Worm (Caenorhabditis elegans) whole organism, L1 larva: Measurements from ENCODE around the gene bgnt-1.5.
A peak's percentile ranks its signal among the peaks of the same experiment; 100 is the strongest.

Source experiments
- C16A3.4 ChIP-seq: fragments of 150-350 bp; optimal IDR thresholded peaks from 2 replicates; lab custom pipeline; 2014; ENCODE audit warnings: missing biosample characterization, missing genetic modification characterization
- C34B4.2 ChIP-seq: sonication (generic microtip); optimal IDR thresholded peaks from 2 replicates; lab custom pipeline; 2017; ENCODE audit warnings: mild to moderate bottlenecking, missing genetic modification characterization, missing compliant biosample characterization
- Y116A8C.19 ChIP-seq: sonication (generic microtip); optimal IDR thresholded peaks from 2 replicates; lab custom pipeline; 2016; ENCODE audit warnings: missing compliant biosample characterization, missing genetic modification characterization, borderline replicate concordance
- alr-1 ChIP-seq: fragments of 200-800 bp; sonication (Bioruptor generic); optimal IDR thresholded peaks from 2 replicates; lab custom pipeline; 2018; ENCODE audit warnings: borderline replicate concordance, mild to moderate bottlenecking, missing genetic modification characterization, missing compliant biosample characterization
- blmp-1 ChIP-seq: fragments of 150-350 bp; optimal IDR thresholded peaks from 2 replicates; lab custom pipeline; 2014; ENCODE audit warnings: missing biosample characterization, missing genetic modification characterization
- ceh-82 ChIP-seq, 3 experiments: fragments of 150-350 bp in 1 of 3; sonication (generic microtip) in 2 of 3; optimal IDR thresholded peaks; 2 replicates each; lab custom pipeline; 2014 to 2017; ENCODE audit warnings: missing biosample characterization in 3 of 3, missing genetic modification characterization in 3 of 3
- dsc-1 ChIP-seq: sonication (generic microtip); optimal IDR thresholded peaks from 2 replicates; lab custom pipeline; 2016; ENCODE audit warnings: mild to moderate bottlenecking, missing genetic modification characterization, missing compliant biosample characterization
- efl-1 ChIP-seq, 4 experiments: fragments of 150-350 bp; optimal IDR thresholded peaks in 3 of 4; peaks in 1 of 4; 1 replicate in 1 of 4; 2 replicates in 3 of 4; lab custom pipeline; 2014; ENCODE audit warnings: missing biosample characterization in 2 of 4, missing genetic modification characterization in 2 of 4, missing genetic modification reagents in 2 of 4
- efl-3 ChIP-seq: fragments of 200-800 bp; sonication (Bioruptor generic); optimal IDR thresholded peaks from 2 replicates; lab custom pipeline; 2018; ENCODE audit warnings: mild to moderate bottlenecking, missing genetic modification characterization, missing compliant biosample characterization
- egl-13 ChIP-seq: sonication (generic microtip); optimal IDR thresholded peaks from 2 replicates; lab custom pipeline; 2016; ENCODE audit warnings: missing genotype, missing genetic modification reagents, missing genetic modification characterization, missing compliant biosample characterization
- elt-2 ChIP-seq: sonication (generic microtip); optimal IDR thresholded peaks from 2 replicates; lab custom pipeline; 2016; ENCODE audit warnings: missing genetic modification characterization, mild to moderate bottlenecking, inconsistent platforms, missing compliant biosample characterization, missing genetic modification reagents
- elt-3 ChIP-seq, 6 experiments: fragments of 150-350 bp in 1 of 6; sonication (generic microtip); optimal IDR thresholded peaks; 2 replicates each; lab custom pipeline; 2017 to 2018; ENCODE audit warnings: missing biosample characterization in 6 of 6, missing genetic modification characterization in 6 of 6, inconsistent platforms in 1 of 6
- fkh-4 ChIP-seq: sonication (generic microtip); optimal IDR thresholded peaks from 2 replicates; lab custom pipeline; 2016; ENCODE audit warnings: missing compliant biosample characterization, missing genetic modification characterization, borderline replicate concordance
- fos-1 ChIP-seq: fragments of 150-350 bp; optimal IDR thresholded peaks from 2 replicates; lab custom pipeline; 2014; ENCODE audit warnings: missing biosample characterization, missing genetic modification characterization
- grh-1 ChIP-seq: fragments of 200-800 bp; sonication (Bioruptor generic); IDR thresholded peaks from 2 replicates; pipeline ENCODE4 v1.3.6; 2022; ENCODE audit warnings: missing genetic modification reagents, missing genetic modification characterization, missing compliant biosample characterization
- jun-1 ChIP-seq: fragments of 150-350 bp; optimal IDR thresholded peaks from 2 replicates; lab custom pipeline; 2014; ENCODE audit warnings: missing biosample characterization, missing genetic modification reagents, missing genetic modification characterization
- lin-13 ChIP-seq: fragments of 150-350 bp; optimal IDR thresholded peaks from 2 replicates; lab custom pipeline; 2014; ENCODE audit warnings: missing biosample characterization, missing genetic modification reagents, missing genetic modification characterization
- lin-14 ChIP-seq: fragments of 200-800 bp; sonication (Bioruptor generic); optimal IDR thresholded peaks from 2 replicates; lab custom pipeline; 2018; ENCODE audit warnings: mild to moderate bottlenecking, missing genetic modification characterization, moderate library complexity, missing compliant biosample characterization
- lin-39 ChIP-seq: fragments of 150-350 bp; optimal IDR thresholded peaks from 2 replicates; lab custom pipeline; 2014; ENCODE audit warnings: missing biosample characterization, missing genetic modification reagents, missing genetic modification characterization
- lir-3 ChIP-seq: sonication (generic microtip); optimal IDR thresholded peaks from 2 replicates; lab custom pipeline; 2016; ENCODE audit warnings: mild to moderate bottlenecking, missing genetic modification characterization, moderate library complexity, missing compliant biosample characterization; ENCODE audit not compliant: poor library complexity
- mep-1 ChIP-seq: fragments of 150-350 bp; optimal IDR thresholded peaks from 2 replicates; lab custom pipeline; 2014; ENCODE audit warnings: missing biosample characterization, missing genetic modification characterization
- nhr-12 ChIP-seq: sonication (generic microtip); optimal IDR thresholded peaks from 2 replicates; lab custom pipeline; 2017; ENCODE audit warnings: missing biosample characterization, missing genetic modification characterization
- nhr-19 ChIP-seq: fragments of 200-800 bp; sonication (Bioruptor generic); conservative IDR thresholded peaks from 2 replicates; pipeline ENCODE4 v1.3.6; 2022; ENCODE audit warnings: missing genetic modification characterization, missing compliant biosample characterization
- nhr-20 ChIP-seq: sonication (generic microtip); optimal IDR thresholded peaks from 2 replicates; lab custom pipeline; 2016; ENCODE audit warnings: mild to moderate bottlenecking, missing genetic modification characterization, missing compliant biosample characterization
- nhr-237 ChIP-seq: fragments of 150-350 bp; optimal IDR thresholded peaks from 2 replicates; lab custom pipeline; 2014; ENCODE audit warnings: missing biosample characterization, missing genetic modification characterization
- nhr-71 ChIP-seq: sonication (generic microtip); optimal IDR thresholded peaks from 2 replicates; lab custom pipeline; 2016; ENCODE audit warnings: mild to moderate bottlenecking, missing genetic modification characterization, moderate library complexity, missing compliant biosample characterization
- nhr-77 ChIP-seq: fragments of 150-350 bp; optimal IDR thresholded peaks from 2 replicates; lab custom pipeline; 2014; ENCODE audit warnings: missing biosample characterization, missing genetic modification characterization
- nhr-84 ChIP-seq: sonication (generic microtip); optimal IDR thresholded peaks from 2 replicates; lab custom pipeline; 2017; ENCODE audit warnings: missing biosample characterization, missing genetic modification characterization
- nhr-90 ChIP-seq: sonication (generic microtip); optimal IDR thresholded peaks from 2 replicates; lab custom pipeline; 2016; ENCODE audit warnings: mild to moderate bottlenecking, missing genetic modification characterization, missing compliant biosample characterization; ENCODE audit not compliant: poor library complexity
- pag-3 ChIP-seq: sonication (generic microtip); optimal IDR thresholded peaks from 2 replicates; lab custom pipeline; 2017; ENCODE audit warnings: missing genetic modification characterization, mild to moderate bottlenecking, missing compliant biosample characterization, antibody characterized with exemption, borderline replicate concordance; ENCODE audit not compliant: insufficient read depth
- pax-3 ChIP-seq: fragments of 200-800 bp; sonication (Bioruptor generic); optimal IDR thresholded peaks from 2 replicates; lab custom pipeline; 2018; ENCODE audit warnings: mild to moderate bottlenecking, missing genetic modification characterization, moderate library complexity, missing compliant biosample characterization
- rnt-1 ChIP-seq: sonication (generic microtip); optimal IDR thresholded peaks from 2 replicates; lab custom pipeline; 2016; ENCODE audit warnings: mild to moderate bottlenecking, missing genetic modification characterization, moderate library complexity, missing compliant biosample characterization
- skn-1 ChIP-seq: fragments of 150-350 bp; optimal IDR thresholded peaks from 2 replicates; lab custom pipeline; 2014; ENCODE audit warnings: missing biosample characterization, missing genetic modification characterization
- snpc-4 ChIP-seq: fragments of 150-350 bp; optimal IDR thresholded peaks from 2 replicates; lab custom pipeline; 2014; ENCODE audit warnings: missing biosample characterization, missing genetic modification characterization
- snu-23 ChIP-seq: sonication (generic microtip); optimal IDR thresholded peaks from 2 replicates; lab custom pipeline; 2016; ENCODE audit warnings: missing genetic modification characterization, missing compliant biosample characterization
- sox-4 ChIP-seq: sonication (generic microtip); optimal IDR thresholded peaks from 2 replicates; lab custom pipeline; 2016; ENCODE audit warnings: missing genetic modification characterization, missing compliant biosample characterization
- swsn-7 ChIP-seq: sonication (generic microtip); optimal IDR thresholded peaks from 2 replicates; lab custom pipeline; 2016; ENCODE audit warnings: missing genetic modification characterization, missing compliant biosample characterization
- tlp-1 ChIP-seq: fragments of 150-350 bp; optimal IDR thresholded peaks from 2 replicates; lab custom pipeline; 2014; ENCODE audit warnings: missing biosample characterization, missing genetic modification characterization
- unc-86 ChIP-seq: sonication (generic microtip); optimal IDR thresholded peaks from 2 replicates; lab custom pipeline; 2016; ENCODE audit warnings: missing genetic modification characterization, missing compliant biosample characterization
- zip-4 ChIP-seq: fragments of 200-800 bp; sonication (Bioruptor generic); optimal IDR thresholded peaks from 2 replicates; lab custom pipeline; 2018; ENCODE audit warnings: mild to moderate bottlenecking, missing genetic modification characterization, moderate library complexity, missing compliant biosample characterization

Gene bgnt-1.5

ce11 chrX:13262195-13262594, 30.0 kb upstream of the bgnt-1.5 start, which contains the start of gene K09A11.1:
Gene K09A11.1 (plus strand): TSS chrX:13262495.
- TF ChIP-seq snu-23 (GFP tag; lab: Kevin White, UChicago): no peak

ce11 chrX:13261037-13261592, 29.0 kb upstream of the bgnt-1.5 start:
- TF ChIP-seq nhr-71 (tag; lab: Kevin White, UChicago) (peak; percentile 8), elt-2 (tag; lab: Kevin White, UChicago) (peak; percentile 0), snpc-4 (tag; lab: Kevin White, UChicago) (peak; percentile 11)

ce11 chrX:13257577-13257976, 25.4 kb upstream of the bgnt-1.5 start, which contains the start of gene K08H2.10:
Gene K08H2.10 (plus strand): TSS chrX:13257806.
- peak; percentile 77 for TF ChIP-seq tlp-1
- TF ChIP-seq efl-1 (optimal IDR thresholded peaks at IDR 0.05; lab: Kevin White, UChicago): no peak
- TF ChIP-seq efl-1 (GFP tag; optimal IDR thresholded peaks at IDR 0.05 in 1 of 2; lab: Kevin White, UChicago): peak in 1 of 2 experiments; percentile 41
- no peak for TF ChIP-seq nhr-12
- no peak for TF ChIP-seq Y116A8C.19 (tag; lab: Kevin White, UChicago)
- TF ChIP-seq elt-2 (tag; lab: Kevin White, UChicago): peak; percentile 82

ce11 chrX:13251914-13252434, 19.8 kb upstream of the bgnt-1.5 start, which contains the start of gene nhr-32:
Gene nhr-32 (plus strand): TSS chrX:13251964.
- TF ChIP-seq nhr-19 (GFP tag; lab: Robert Waterston, UW) (no peak), jun-1 (no peak), nhr-84 (tag; lab: Kevin White, UChicago) (no peak), efl-3 (GFP tag; lab: Kevin White, UChicago) (no peak), C34B4.2 (tag; lab: Kevin White, UChicago) (no peak), ceh-82 (tag; optimal IDR thresholded peaks at IDR 0.05; lab: Kevin White, UChicago) (no peak), zip-4 (no peak), egl-13 (no peak), swsn-7 (tag; lab: Kevin White, UChicago) (no peak), lir-3 (tag; lab: Kevin White, UChicago) (no peak), elt-3 (tag; optimal IDR thresholded peaks at IDR 0.05; lab: Kevin White, UChicago) (no peak), blmp-1 (no peak), lin-39 (tag; lab: Kevin White, UChicago) (no peak), nhr-20 (no peak), sox-4 (tag; lab: Kevin White, UChicago) (no peak)

- TF ChIP-seq rnt-1 (tag; lab: Kevin White, UChicago): peak; percentile 82
- peak; percentile 89 for TF ChIP-seq nhr-20
- TF ChIP-seq efl-1 (optimal IDR thresholded peaks at IDR 0.05; lab: Kevin White, UChicago): peak; percentile 34 to 39
- TF ChIP-seq efl-1 (GFP tag; optimal IDR thresholded peaks at IDR 0.05 in 1 of 2; lab: Kevin White, UChicago): peak in 1 of 2 experiments; percentile 46
- peak; percentile 74 for TF ChIP-seq swsn-7 (tag; lab: Kevin White, UChicago)
- TF ChIP-seq grh-1 (GFP tag; lab: Robert Waterston, UW): peak; percentile 60
- TF ChIP-seq nhr-77: peak; percentile 44
- peak; percentile 19 for TF ChIP-seq nhr-90 (tag; lab: Kevin White, UChicago)
- peak; percentile 85 for TF ChIP-seq mep-1
- TF ChIP-seq dsc-1 (tag; lab: Kevin White, UChicago): peak; percentile 56
- peak; percentile 28 for TF ChIP-seq nhr-237
- TF ChIP-seq unc-86 (tag; lab: Kevin White, UChicago): peak; percentile 55
- TF ChIP-seq pag-3 (tag; lab: Kevin White, UChicago): peak; percentile 26
- peak; percentile 96 for TF ChIP-seq lin-14
- TF ChIP-seq C16A3.4 (tag; lab: Kevin White, UChicago): peak; percentile 54
- no peak for TF ChIP-seq pax-3 (tag; lab: Kevin White, UChicago)
- TF ChIP-seq fos-1 (tag; lab: Kevin White, UChicago): peak; percentile 40
- TF ChIP-seq alr-1 (tag; lab: Kevin White, UChicago): no peak
- no peak for TF ChIP-seq fkh-4 (tag; lab: Kevin White, UChicago)
- peak; percentile 41 for TF ChIP-seq jun-1
- no peak for TF ChIP-seq Y116A8C.19 (tag; lab: Kevin White, UChicago)
- peak; percentile 17 for TF ChIP-seq snpc-4 (tag; lab: Kevin White, UChicago)
- TF ChIP-seq ceh-82 (tag; optimal IDR thresholded peaks at IDR 0.05; lab: Kevin White, UChicago): peak; percentile 7 to 65 (median 26)
- peak; percentile 49 for TF ChIP-seq blmp-1
- peak; percentile 42 for TF ChIP-seq skn-1 (tag; lab: Kevin White, UChicago)
- peak; percentile 25 for TF ChIP-seq lin-13 (GFP tag; lab: Kevin White, UChicago)
These were observed 19.2 kb upstream of the bgnt-1.5 start for ce11 chrX:13251354-13251843.
